Worm (Caenorhabditis elegans): Measurements from ENCODE around the gene srlf-7.

Gene srlf-7

ce11 chrIV:7235382-7235917 lies 46.4 kb downstream of the srlf-7 start (continued):
- TF ChIP-seq sdz-38 (tag; optimal IDR thresholded peaks at IDR 0.05) (no peak), repo-1 (tag; optimal IDR thresholded peaks at IDR 0.05) (peak; percentile 9), ztf-18 (tag; optimal IDR thresholded peaks at IDR 0.05) (peak; percentile 11), efl-1 (GFP tag; optimal IDR thresholded peaks at IDR 0.05) (no peak), atf-7 (tag; optimal IDR thresholded peaks at IDR 0.05) (no peak), rcor-1 (GFP tag; IDR thresholded peaks at IDR 0.05) (peak; percentile 26; the same call in 1 of the 2 replicates), zfh-2 (GFP tag; conservative IDR thresholded peaks at IDR 0.05) (peak; percentile 89), hmg-20 (GFP tag; IDR thresholded peaks at IDR 0.05) (peak; percentile 47; the same call in 1 of the 2 replicates), Y56A3A.18 (GFP tag; IDR thresholded peaks at IDR 0.05) (no peak)

ce11 chrIV:7236248-7236772 lies 47.2 kb downstream of the srlf-7 start:
- TF ChIP-seq tbp1 (GFP tag; optimal IDR thresholded peaks at IDR 0.05) (no peak), B0261.1 (tag; optimal IDR thresholded peaks at IDR 0.05) (no peak), F57C9.4 (tag; optimal IDR thresholded peaks at IDR 0.05) (peak; percentile 14), F23B12.7 (tag; optimal IDR thresholded peaks at IDR 0.05; ENCODE audit: insufficient read depth) (no peak), ztf-3 (GFP tag; optimal IDR thresholded peaks at IDR 0.05) (no peak), D2030.7 (GFP tag; IDR thresholded peaks at IDR 0.05) (no peak), Y53G8AR.9 (GFP tag; conservative IDR thresholded peaks at IDR 0.05) (no peak), fkh-3 (tag; optimal IDR thresholded peaks at IDR 0.05) (no peak), lsl-1 (GFP tag; optimal IDR thresholded peaks at IDR 0.05) (peak; percentile 21), snpc-3.4 (tag; optimal IDR thresholded peaks at IDR 0.05) (no peak), Y56A3A.18 (GFP tag; IDR thresholded peaks at IDR 0.05) (no peak), zfh-2 (GFP tag; conservative IDR thresholded peaks at IDR 0.05) (no peak), nhr-27 (tag; optimal IDR thresholded peaks at IDR 0.05) (no peak), ceh-58 (GFP tag; IDR thresholded peaks at IDR 0.05) (no peak), hlh-26 (GFP tag; conservative IDR thresholded peaks at IDR 0.05) (no peak), Y79H2A.3 (GFP tag; conservative IDR thresholded peaks at IDR 0.05) (no peak), hmg-1.2 (GFP tag; IDR thresholded peaks at IDR 0.05) (no peak), rec-8 (tag; optimal IDR thresholded peaks at IDR 0.05) (no peak), ZK185.1 (tag; optimal IDR thresholded peaks at IDR 0.05; ENCODE audit: poor library complexity, severe bottlenecking) (no peak), dox-1 (GFP tag; IDR thresholded peaks at IDR 0.05) (peak; percentile 25; the same call in 1 of the 2 replicates), hmg-20 (GFP tag; IDR thresholded peaks at IDR 0.05) (no peak), aptf-3 (GFP tag; IDR thresholded peaks at IDR 0.05) (no peak), snpc-1.3 (tag; optimal IDR thresholded peaks at IDR 0.05; ENCODE audit: insufficient read depth) (no peak), sptf-2 (GFP tag; optimal IDR thresholded peaks at IDR 0.05) (no peak)

- TF ChIP-seq C06A6.2 (GFP tag; conservative IDR thresholded peaks at IDR 0.05) (no peak), nhr-80 (tag; optimal IDR thresholded peaks at IDR 0.05) (peak; percentile 83), zfh-2 (GFP tag; conservative IDR thresholded peaks at IDR 0.05) (no peak), hmg-20 (GFP tag; IDR thresholded peaks at IDR 0.05) (no peak), let-607 (tag; optimal IDR thresholded peaks at IDR 0.05) (peak in 1 of 2 experiments; percentile 3), tbp1 (GFP tag; optimal IDR thresholded peaks at IDR 0.05) (no peak), fkh-3 (tag; optimal IDR thresholded peaks at IDR 0.05) (no peak), mes-4 (tag; optimal IDR thresholded peaks at IDR 0.05) (no peak), nfyb-1 (GFP tag; IDR thresholded peaks at IDR 0.05) (0 out of 2 replicates have a peak, but pooled peaks have one; percentile 26), Y53F4B.3 (GFP tag; IDR thresholded peaks at IDR 0.05) (no peak), Y67H2A.10 (GFP tag; conservative IDR thresholded peaks at IDR 0.05) (no peak)
Observed at ce11 chrIV:7237668-7238214, 48.7 kb downstream of the srlf-7 start, which contains the start of gene elo-3. elo-3 (plus strand) TSS chrIV:7237718.
